Fruit fly (Drosophila melanogaster): ENCODE data around the gene betaTub97EF.
"Not testable (repeated sequence)": the region's sequence is repeated elsewhere in the genome, so short reads cannot be mapped to it uniquely, and the experiment has no call there.

The betaTub97EF gene

DNA sequence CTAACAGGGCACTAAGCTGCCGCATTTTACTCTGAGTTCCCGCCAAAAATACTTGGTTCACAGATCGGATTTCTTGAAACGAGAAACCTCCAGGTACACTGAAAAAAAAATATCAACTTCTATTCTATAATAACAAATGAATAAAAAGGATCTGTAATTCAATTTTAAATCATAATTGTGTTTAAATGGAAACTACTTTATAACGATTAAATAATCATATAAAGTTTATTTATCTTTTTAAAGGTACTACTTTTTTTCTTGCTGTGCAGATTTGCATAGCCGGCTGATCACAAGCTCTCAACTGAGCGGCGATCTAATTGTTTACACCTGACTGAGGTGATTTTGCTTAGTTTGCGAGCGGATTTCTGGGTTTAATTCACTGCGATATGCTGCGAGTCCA lies 855 bp downstream of the betaTub97EF start (continued):
- TF ChIP-seq CG15336 (GFP tag; IDR thresholded peaks at IDR 0.05), result peak; percentile 88
- TF ChIP-seq Ets21C (GFP tag; optimal IDR thresholded peaks at IDR 0.05), result no peak
- peak; percentile 49 for TF ChIP-seq acj6 (GFP tag; optimal IDR thresholded peaks at IDR 0.05)
- peak; percentile 60 for TF ChIP-seq OdsH (GFP tag; optimal IDR thresholded peaks at IDR 0.05)
- TF ChIP-seq svp (GFP tag), result peak; percentile 56
- peak; percentile 42 for TF ChIP-seq CG6276 (GFP tag; optimal IDR thresholded peaks at IDR 0.05)
- peak; percentile 57; the same call in 1 of the 2 replicates for TF ChIP-seq CG11294 (GFP tag; IDR thresholded peaks at IDR 0.05)
- TF ChIP-seq Lpt (GFP tag; optimal IDR thresholded peaks at IDR 0.05), result peak; percentile 24
- no peak for TF ChIP-seq fd59A (GFP tag; optimal IDR thresholded peaks at IDR 0.05)
- TF ChIP-seq Met (GFP tag; optimal IDR thresholded peaks at IDR 0.05), result no peak
- peak; percentile 86 for TF ChIP-seq CG8119 (GFP tag; IDR thresholded peaks at IDR 0.05)
- TF ChIP-seq CG8319 (GFP tag; optimal IDR thresholded peaks at IDR 0.05), result no peak
- peak; percentile 32 for TF ChIP-seq CG10669 (GFP tag; optimal IDR thresholded peaks at IDR 0.05)
- peak; percentile 43 for TF ChIP-seq dac (GFP tag; optimal IDR thresholded peaks at IDR 0.05)
- peak; percentile 9 for TF ChIP-seq Sox15 (GFP tag; optimal IDR thresholded peaks at IDR 0.05)
- peak; percentile 40 for TF ChIP-seq CG6792 (GFP tag; optimal IDR thresholded peaks at IDR 0.05)
- TF ChIP-seq esn (GFP tag; optimal IDR thresholded peaks at IDR 0.05), result no peak
- peak; percentile 27 for TF ChIP-seq Ets96B (tag; optimal IDR thresholded peaks at IDR 0.05)
- no peak for TF ChIP-seq cyc (GFP tag; optimal IDR thresholded peaks at IDR 0.05)
- no peak for TF ChIP-seq CG3032 (tag; optimal IDR thresholded peaks at IDR 0.05)
- no peak for TF ChIP-seq Hr39 (GFP tag; optimal IDR thresholded peaks at IDR 0.05)
- TF ChIP-seq fd85E (GFP tag; optimal IDR thresholded peaks at IDR 0.05), result no peak
- TF ChIP-seq CG9139 (GFP tag; optimal IDR thresholded peaks at IDR 0.05), result no peak
- no peak for TF ChIP-seq ss (GFP tag; optimal IDR thresholded peaks at IDR 0.05)
- TF ChIP-seq vri (GFP tag; optimal IDR thresholded peaks at IDR 0.05), result no peak
- no peak for TF ChIP-seq CG11902 (GFP tag; optimal IDR thresholded peaks at IDR 0.05)
- TF ChIP-seq CG7368 (GFP tag; optimal IDR thresholded peaks at IDR 0.05), result no peak
- peak; percentile 53 for TF ChIP-seq achi (GFP tag; optimal IDR thresholded peaks at IDR 0.05)
- TF ChIP-seq CG6808 (GFP tag; optimal IDR thresholded peaks at IDR 0.05), result no peak
- TF ChIP-seq CG10631 (GFP tag; optimal IDR thresholded peaks at IDR 0.05), result peak; percentile 51
- TF ChIP-seq Hr38 (GFP tag; optimal IDR thresholded peaks at IDR 0.05), result no peak
- peak; percentile 31 for TF ChIP-seq fkh (GFP tag; optimal IDR thresholded peaks at IDR 0.05)
- no peak for TF ChIP-seq dsx (GFP tag; optimal IDR thresholded peaks at IDR 0.05; ENCODE audit: poor library complexity, severe bottlenecking)
- no peak for TF ChIP-seq lz (GFP tag; optimal IDR thresholded peaks at IDR 0.05)

DNA sequence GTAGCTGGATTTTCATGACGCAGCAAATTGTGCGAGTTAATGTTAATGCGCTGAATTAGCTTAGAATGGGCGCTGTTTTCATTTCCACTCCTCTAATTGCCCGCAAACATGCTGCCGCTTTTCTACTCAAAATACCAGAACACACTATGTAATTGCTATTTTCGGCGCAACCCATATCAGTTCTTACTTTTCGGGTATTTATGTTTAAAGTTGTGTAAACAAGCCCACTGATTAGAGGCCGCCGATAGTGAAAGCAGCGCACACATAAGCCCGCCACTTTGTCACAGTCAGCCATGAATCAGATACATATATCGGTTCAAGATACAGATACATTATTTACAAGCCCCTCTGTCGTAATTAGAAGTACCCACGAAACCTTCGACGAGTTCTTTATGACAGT lies 1.4 kb downstream of the betaTub97EF start:
- TF ChIP-seq fkh (GFP tag; optimal IDR thresholded peaks at IDR 0.05), result peak; percentile 88
- TF ChIP-seq CG3032 (tag; optimal IDR thresholded peaks at IDR 0.05), result no peak
- no peak for TF ChIP-seq fd59A (GFP tag; optimal IDR thresholded peaks at IDR 0.05)

DNA sequence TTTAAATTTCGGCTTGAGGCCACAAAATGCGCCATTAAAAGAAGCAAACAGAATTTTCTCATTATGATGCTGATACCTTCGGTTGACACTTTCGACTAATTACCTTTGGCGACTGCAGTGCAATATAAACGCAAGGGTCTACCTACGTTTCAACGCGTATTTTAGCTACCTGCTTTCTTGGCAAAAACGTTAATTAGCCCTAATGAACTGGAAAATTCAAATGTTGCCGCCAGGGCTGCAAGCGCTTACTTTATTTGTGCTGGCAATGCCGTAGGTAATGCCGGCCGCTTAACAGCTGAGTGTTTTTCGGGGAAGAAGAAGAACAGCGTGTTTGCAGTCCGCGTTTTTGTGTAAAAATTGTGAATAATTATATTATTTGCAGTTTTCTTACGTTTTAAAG lies 25.1 kb downstream of the betaTub97EF start, which contains the start of the genes CG31131 and CG4849:
Gene CG31131, minus strand, starts transcription at position 101 of the 400 bp plus-strand sequence.
Gene CG4849, plus strand, starts transcription at position 297 of the 400 bp plus-strand sequence.
- TF ChIP-seq CG6854, salr, Blimp-1 (GFP tag; optimal IDR thresholded peaks at IDR 0.05): not testable (repeated sequence)

DNA sequence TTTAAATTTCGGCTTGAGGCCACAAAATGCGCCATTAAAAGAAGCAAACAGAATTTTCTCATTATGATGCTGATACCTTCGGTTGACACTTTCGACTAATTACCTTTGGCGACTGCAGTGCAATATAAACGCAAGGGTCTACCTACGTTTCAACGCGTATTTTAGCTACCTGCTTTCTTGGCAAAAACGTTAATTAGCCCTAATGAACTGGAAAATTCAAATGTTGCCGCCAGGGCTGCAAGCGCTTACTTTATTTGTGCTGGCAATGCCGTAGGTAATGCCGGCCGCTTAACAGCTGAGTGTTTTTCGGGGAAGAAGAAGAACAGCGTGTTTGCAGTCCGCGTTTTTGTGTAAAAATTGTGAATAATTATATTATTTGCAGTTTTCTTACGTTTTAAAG lies 27.7 kb downstream of the betaTub97EF start, which contains the start of gene CG31253:
Gene CG31253, minus strand, starts transcription at position 101 of the 400 bp plus-strand sequence.
- not testable (repeated sequence) for TF ChIP-seq fd59A (GFP tag; optimal IDR thresholded peaks at IDR 0.05); CG8119 (GFP tag; IDR thresholded peaks at IDR 0.05); CG6276 (GFP tag; optimal IDR thresholded peaks at IDR 0.05)

Data from whole organism, prepupa.